Worm (Caenorhabditis elegans): ENCODE results near the gene T25B9.5.

- TF ChIP-seq ama-1 (optimal IDR thresholded peaks at IDR 0.05) (no peak), aly-1 (tag; optimal IDR thresholded peaks at IDR 0.05) (no peak), hmg-4 (GFP tag; optimal IDR thresholded peaks at IDR 0.05) (no peak), hmbx-1 (tag; optimal IDR thresholded peaks at IDR 0.05) (no peak), tbx-37 (GFP tag; conservative IDR thresholded peaks at IDR 0.05) (no peak), ets-7 (tag; optimal IDR thresholded peaks at IDR 0.05) (no peak), hnd-1 (tag; optimal IDR thresholded peaks at IDR 0.05) (no peak), flt-1 (GFP tag; IDR thresholded peaks at IDR 0.05) (no peak)
Observed at ce11 chrIV:10727734-10728133, 26.9 kb downstream of the T25B9.5 start, which contains the start of gene ZC168.2.

Measured in whole organism, early embryonic.